Worm (Caenorhabditis elegans) whole organism, L2 larva: ENCODE results near the gene spr-2.

ENCODE experiments used
- ama-1 ChIP-seq: fragments of 150-350 bp; optimal IDR thresholded peaks from 2 replicates; lab custom pipeline; 2018; ENCODE audit warnings: inconsistent platforms
- blmp-1 ChIP-seq: sonication (generic microtip); optimal IDR thresholded peaks from 2 replicates; lab custom pipeline; 2017; ENCODE audit warnings: missing genetic modification characterization, mild to moderate bottlenecking, missing compliant biosample characterization, antibody characterized with exemption, moderate library complexity; ENCODE audit not compliant: insufficient read depth
- egl-27 ChIP-seq: sonication (generic microtip); optimal IDR thresholded peaks from 3 replicates; lab custom pipeline; 2017; ENCODE audit warnings: missing biosample characterization, missing genetic modification reagents, missing genetic modification characterization
- elt-1 ChIP-seq: fragments of 150-350 bp; optimal IDR thresholded peaks from 2 replicates; lab custom pipeline; 2014; ENCODE audit warnings: missing biosample characterization, missing genetic modification characterization
- mdl-1 ChIP-seq, 2 experiments: fragments of 150-350 bp in 1 of 2; sonication (generic microtip) in 1 of 2; optimal IDR thresholded peaks; 2 replicates each; lab custom pipeline; 2017; ENCODE audit warnings: missing biosample characterization in 2 of 2, missing genetic modification characterization in 2 of 2
- nhr-11 ChIP-seq: fragments of 150-350 bp; optimal IDR thresholded peaks from 2 replicates; lab custom pipeline; 2014; ENCODE audit warnings: missing biosample characterization, missing genetic modification characterization
- nhr-237 ChIP-seq: fragments of 150-350 bp; optimal IDR thresholded peaks from 2 replicates; lab custom pipeline; 2014; ENCODE audit warnings: missing biosample characterization, missing genetic modification characterization
- nhr-25 ChIP-seq: fragments of 150-350 bp; sonication (generic microtip); optimal IDR thresholded peaks from 3 replicates; lab custom pipeline; 2014; ENCODE audit warnings: missing biosample characterization, missing genetic modification characterization
- nhr-77 ChIP-seq: fragments of 150-350 bp; optimal IDR thresholded peaks from 2 replicates; lab custom pipeline; 2014; ENCODE audit warnings: missing biosample characterization, missing genetic modification characterization
- skn-1 ChIP-seq: sonication (generic microtip); optimal IDR thresholded peaks from 2 replicates; lab custom pipeline; 2017; ENCODE audit warnings: missing biosample characterization, missing genetic modification characterization
- snpc-4 ChIP-seq: fragments of 150-350 bp; optimal IDR thresholded peaks from 2 replicates; lab custom pipeline; 2014; ENCODE audit warnings: missing biosample characterization, missing genetic modification characterization
- zag-1 ChIP-seq: fragments of 150-350 bp; optimal IDR thresholded peaks from 2 replicates; lab custom pipeline; 2014; ENCODE audit warnings: missing biosample characterization, missing genetic modification characterization
- ztf-11 ChIP-seq: sonication (generic microtip); optimal IDR thresholded peaks from 2 replicates; lab custom pipeline; 2017; ENCODE audit warnings: missing biosample characterization, missing genetic modification characterization

ce11 chrIV:8924126-8924525 is 32.9 kb downstream of the spr-2 start:
- no peak for TF ChIP-seq nhr-25 (tag; lab: Kevin White, UChicago)
- no peak for TF ChIP-seq ama-1
- TF ChIP-seq nhr-11 = no peak
- TF ChIP-seq nhr-237 = no peak
- TF ChIP-seq snpc-4 (tag; lab: Kevin White, UChicago) = no peak
- TF ChIP-seq elt-1 (tag; lab: Kevin White, UChicago) = no peak
- no peak for TF ChIP-seq zag-1 (tag; lab: Kevin White, UChicago)
- TF ChIP-seq skn-1 = no peak
- TF ChIP-seq mdl-1 (tag; optimal IDR thresholded peaks at IDR 0.05; lab: Kevin White, UChicago) = no peak
- TF ChIP-seq egl-27 (tag; lab: Kevin White, UChicago) = no peak
- TF ChIP-seq nhr-77 (tag; lab: Kevin White, UChicago) = no peak
- TF ChIP-seq ztf-11 (tag; lab: Kevin White, UChicago) = no peak
- TF ChIP-seq blmp-1 = no peak
